Worm (Caenorhabditis elegans) whole organism, L4 larva: ENCODE measurements around the gene F42F12.4.
A peak's percentile ranks its signal among the peaks of the same experiment; 100 is the strongest.

Source experiments
- D1046.2 ChIP-seq: fragments of 200-800 bp; sonication (Bioruptor generic); IDR thresholded peaks from 2 replicates; pipeline ENCODE4 v1.3.6; 2022; ENCODE audit warnings: missing genetic modification characterization, missing compliant biosample characterization
- F26F4.8 ChIP-seq: fragments of 200-800 bp; sonication (Bioruptor generic); conservative IDR thresholded peaks from 2 replicates; pipeline ENCODE4 v1.3.6; 2022; ENCODE audit warnings: missing genetic modification characterization, missing compliant biosample characterization
- R02D3.7 ChIP-seq: fragments of 150-350 bp; sonication (generic microtip); optimal IDR thresholded peaks from 3 replicates; lab custom pipeline; 2014; ENCODE audit warnings: missing biosample characterization, missing genetic modification characterization
- T20F7.1 ChIP-seq: fragments of 200-800 bp; sonication (Bioruptor generic); optimal IDR thresholded peaks from 2 replicates; lab custom pipeline; 2018; ENCODE audit warnings: mild to moderate bottlenecking, missing genetic modification characterization, missing compliant biosample characterization
- T26A8.4 ChIP-seq: fragments of 200-800 bp; sonication (Bioruptor generic); IDR thresholded peaks from 2 replicates; pipeline ENCODE4 v1.3.6; 2022; ENCODE audit warnings: missing genetic modification characterization, missing compliant biosample characterization
- Y48G9A.11 ChIP-seq: fragments of 200-800 bp; sonication (Bioruptor generic); IDR thresholded peaks from 2 replicates; pipeline ENCODE4 v1.3.6; 2022; ENCODE audit warnings: missing genetic modification reagents, missing genetic modification characterization, missing compliant biosample characterization
- ZK337.2 ChIP-seq: fragments of 200-800 bp; sonication (Bioruptor generic); IDR thresholded peaks from 2 replicates; pipeline ENCODE4 v1.3.6; 2022; ENCODE audit warnings: missing genetic modification reagents, missing genetic modification characterization, missing compliant biosample characterization
- ZK546.5 ChIP-seq, 2 experiments: sonication (generic microtip); optimal IDR thresholded peaks; 2 replicates each; lab custom pipeline; 2017; ENCODE audit warnings: missing biosample characterization in 2 of 2, missing genetic modification characterization in 2 of 2
- aly-2 ChIP-seq: sonication (generic microtip); optimal IDR thresholded peaks from 2 replicates; lab custom pipeline; 2018; ENCODE audit warnings: missing biosample characterization, missing genetic modification characterization
- arid-1 ChIP-seq: fragments of 200-800 bp; sonication (Bioruptor generic); conservative IDR thresholded peaks from 2 replicates; pipeline ENCODE4 v1.3.6; 2022; ENCODE audit warnings: missing genetic modification reagents, missing genetic modification characterization, missing compliant biosample characterization
- ceh-20 ChIP-seq: fragments of 200-800 bp; sonication (Bioruptor generic); IDR thresholded peaks from 2 replicates; pipeline ENCODE4 v1.3.6; 2022; ENCODE audit warnings: missing genetic modification reagents, missing genetic modification characterization, missing compliant biosample characterization
- ceh-44 ChIP-seq: fragments of 200-800 bp; sonication (Bioruptor generic); IDR thresholded peaks from 2 replicates; pipeline ENCODE4 v1.3.6; 2022; ENCODE audit warnings: missing genetic modification reagents, missing genetic modification characterization, missing compliant biosample characterization
- ceh-62 ChIP-seq: sonication (generic microtip); optimal IDR thresholded peaks from 2 replicates; lab custom pipeline; 2017; ENCODE audit warnings: missing biosample characterization, missing genetic modification characterization
- daf-8 ChIP-seq: fragments of 200-800 bp; sonication (Bioruptor generic); IDR thresholded peaks from 2 replicates; pipeline ENCODE4 v1.3.6; 2022; ENCODE audit warnings: missing genetic modification characterization, missing compliant biosample characterization
- dpl-1 ChIP-seq: fragments of 150-350 bp; optimal IDR thresholded peaks from 2 replicates; lab custom pipeline; 2014; ENCODE audit warnings: missing biosample characterization, missing genetic modification reagents, missing genetic modification characterization
- duxl-1 ChIP-seq: sonication (generic microtip); optimal IDR thresholded peaks from 2 replicates; lab custom pipeline; 2016; ENCODE audit warnings: mild to moderate bottlenecking, missing genetic modification characterization, moderate library complexity, missing compliant biosample characterization; ENCODE audit not compliant: poor library complexity
- dve-1 ChIP-seq: sonication (generic microtip); optimal IDR thresholded peaks from 2 replicates; lab custom pipeline; 2017; ENCODE audit warnings: antibody characterized with exemption, mild to moderate bottlenecking, missing genetic modification characterization, missing compliant biosample characterization; ENCODE audit not compliant: insufficient read depth
- fkh-10 ChIP-seq: fragments of 150-350 bp; optimal IDR thresholded peaks from 2 replicates; lab custom pipeline; 2014; ENCODE audit warnings: missing biosample characterization, missing genetic modification reagents, missing genetic modification characterization
- gei-8 ChIP-seq: fragments of 200-800 bp; sonication (Bioruptor generic); optimal IDR thresholded peaks from 2 replicates; lab custom pipeline; 2018; ENCODE audit warnings: mild to moderate bottlenecking, missing genetic modification characterization, missing compliant biosample characterization
- hlh-30 ChIP-seq: sonication (generic microtip); optimal IDR thresholded peaks from 2 replicates; lab custom pipeline; 2017; ENCODE audit warnings: antibody characterized with exemption, mild to moderate bottlenecking, missing genetic modification characterization, missing compliant biosample characterization; ENCODE audit not compliant: insufficient read depth
- lin-13 ChIP-seq: fragments of 150-350 bp; optimal IDR thresholded peaks from 2 replicates; lab custom pipeline; 2014; ENCODE audit warnings: missing biosample characterization, missing genetic modification reagents, missing genetic modification characterization
- lin-15B ChIP-seq: fragments of 150-350 bp; sonication (generic microtip); optimal IDR thresholded peaks from 3 replicates; lab custom pipeline; 2014; ENCODE audit warnings: missing biosample characterization, missing genetic modification characterization
- lin-29 ChIP-seq: fragments of 200-800 bp; sonication (Bioruptor generic); IDR thresholded peaks from 2 replicates; pipeline ENCODE4 v1.3.6; 2022; ENCODE audit warnings: missing genetic modification reagents, missing genetic modification characterization, missing compliant biosample characterization
- lir-3 ChIP-seq: sonication (generic microtip); optimal IDR thresholded peaks from 2 replicates; lab custom pipeline; 2016; ENCODE audit warnings: mild to moderate bottlenecking, missing genetic modification characterization, missing compliant biosample characterization
- lsy-2 ChIP-seq, 2 experiments: fragments of 150-350 bp in 1 of 2; sonication (generic microtip) in 1 of 2; optimal IDR thresholded peaks; 2 replicates each; lab custom pipeline; 2014 to 2017; ENCODE audit warnings: missing biosample characterization in 2 of 2, missing genetic modification characterization in 2 of 2
- madf-5 ChIP-seq, 2 experiments: fragments of 200-800 bp; sonication (Bioruptor generic); IDR thresholded peaks; 2 replicates each; pipeline ENCODE4 v1.3.6; 2022; ENCODE audit warnings: missing compliant biosample characterization in 2 of 2, missing genetic modification characterization in 2 of 2
- madf-9 ChIP-seq: fragments of 200-800 bp; sonication (Bioruptor generic); conservative IDR thresholded peaks from 2 replicates; pipeline ENCODE4 v1.3.6; 2022; ENCODE audit warnings: missing genetic modification reagents, missing genetic modification characterization, missing compliant biosample characterization
- mep-1 ChIP-seq: fragments of 150-350 bp; sonication (generic microtip); optimal IDR thresholded peaks from 3 replicates; lab custom pipeline; 2014; ENCODE audit warnings: missing biosample characterization, missing genetic modification characterization
- mes-2 ChIP-seq: sonication (generic microtip); optimal IDR thresholded peaks from 2 replicates; lab custom pipeline; 2016; ENCODE audit warnings: missing genotype, mild to moderate bottlenecking, missing genetic modification characterization, missing compliant biosample characterization; ENCODE audit not compliant: poor library complexity, severe bottlenecking
- mxl-2 ChIP-seq: fragments of 200-800 bp; sonication (Bioruptor generic); conservative IDR thresholded peaks from 2 replicates; pipeline ENCODE4 v1.3.6; 2022; ENCODE audit warnings: missing genetic modification reagents, missing genetic modification characterization, missing compliant biosample characterization
- mxl-3 ChIP-seq: fragments of 200-800 bp; sonication (Bioruptor generic); optimal IDR thresholded peaks from 2 replicates; lab custom pipeline; 2018; ENCODE audit warnings: mild to moderate bottlenecking, missing genetic modification characterization, missing compliant biosample characterization
- nhr-10 ChIP-seq: fragments of 150-350 bp; optimal IDR thresholded peaks from 2 replicates; lab custom pipeline; 2014; ENCODE audit warnings: missing biosample characterization, missing genetic modification characterization
- nhr-111 ChIP-seq: fragments of 200-800 bp; sonication (Bioruptor generic); optimal IDR thresholded peaks from 2 replicates; lab custom pipeline; 2018; ENCODE audit warnings: mild to moderate bottlenecking, missing genetic modification characterization, missing compliant biosample characterization
- nhr-25 ChIP-seq: sonication (generic microtip); optimal IDR thresholded peaks from 2 replicates; lab custom pipeline; 2017; ENCODE audit warnings: missing genetic modification characterization, mild to moderate bottlenecking, missing compliant biosample characterization, antibody characterized with exemption, moderate library complexity, borderline replicate concordance; ENCODE audit not compliant: insufficient read depth
- nhr-41 ChIP-seq: fragments of 200-800 bp; sonication (Bioruptor generic); IDR thresholded peaks from 2 replicates; pipeline ENCODE4 v1.3.6; 2022; ENCODE audit warnings: missing genetic modification reagents, missing genetic modification characterization, missing compliant biosample characterization
- nhr-76 ChIP-seq: fragments of 150-350 bp; optimal IDR thresholded peaks from 2 replicates; lab custom pipeline; 2014; ENCODE audit warnings: missing biosample characterization, missing genetic modification characterization
- rbr-2 ChIP-seq: sonication (generic microtip); optimal IDR thresholded peaks from 2 replicates; lab custom pipeline; 2016; ENCODE audit warnings: missing genotype, missing genetic modification characterization, missing compliant biosample characterization
- saeg-2 ChIP-seq: fragments of 200-800 bp; sonication (Bioruptor generic); IDR thresholded peaks from 2 replicates; pipeline ENCODE4 v1.3.6; 2022; ENCODE audit warnings: missing genetic modification reagents, missing genetic modification characterization, missing compliant biosample characterization
- snpc-4 ChIP-seq: fragments of 150-350 bp; optimal IDR thresholded peaks from 2 replicates; lab custom pipeline; 2014; ENCODE audit warnings: missing biosample characterization, missing genetic modification characterization
- spr-3 ChIP-seq: fragments of 200-800 bp; sonication (Bioruptor generic); optimal IDR thresholded peaks from 2 replicates; lab custom pipeline; 2018; ENCODE audit warnings: mild to moderate bottlenecking, missing genetic modification characterization, missing compliant biosample characterization
- tag-97 ChIP-seq: fragments of 200-800 bp; sonication (Bioruptor generic); IDR thresholded peaks from 2 replicates; pipeline ENCODE4 v1.3.6; 2022; ENCODE audit warnings: missing genetic modification characterization, missing compliant biosample characterization
- unc-130 ChIP-seq: sonication (generic microtip); optimal IDR thresholded peaks from 2 replicates; lab custom pipeline; 2016; ENCODE audit warnings: missing genetic modification reagents, missing genetic modification characterization, missing compliant biosample characterization
- unc-39 ChIP-seq: sonication (generic microtip); optimal IDR thresholded peaks from 2 replicates; lab custom pipeline; 2017; ENCODE audit warnings: missing biosample characterization, missing genetic modification characterization
- unc-62 ChIP-seq, 3 experiments: fragments of 150-350 bp in 1 of 3; sonication (generic microtip); optimal IDR thresholded peaks in 2 of 3; peaks in 1 of 3; 1 replicate in 1 of 3; 2 replicates in 2 of 3; lab custom pipeline; 2014 to 2017; ENCODE audit warnings: missing biosample characterization in 3 of 3, missing genetic modification characterization in 3 of 3, missing genetic modification reagents in 3 of 3, missing genotype in 1 of 3
- zfp-2 ChIP-seq: sonication (generic microtip); optimal IDR thresholded peaks from 2 replicates; lab custom pipeline; 2016; ENCODE audit warnings: mild to moderate bottlenecking, missing genetic modification characterization, missing compliant biosample characterization
- ztf-11 ChIP-seq: fragments of 150-350 bp; optimal IDR thresholded peaks from 2 replicates; lab custom pipeline; 2014; ENCODE audit warnings: missing biosample characterization, missing genetic modification characterization

The F42F12.4 gene

ce11 chrX:12364804-12365203, 12.1 kb upstream of the F42F12.4 start, which contains the start of gene F19H6.5:
Gene F19H6.5 (minus strand): TSS chrX:12364904.
- no peak for TF ChIP-seq rbr-2 (tag; lab: Kevin White, UChicago)
- TF ChIP-seq R02D3.7 (tag; lab: Kevin White, UChicago), result no peak
- TF ChIP-seq madf-5 (GFP tag; IDR thresholded peaks at IDR 0.05; lab: Robert Waterston, UW), result no peak

- TF ChIP-seq ZK337.2 (GFP tag; lab: Robert Waterston, UW) (peak; percentile 83; the same call in 1 of the 2 replicates), mxl-3 (GFP tag; lab: Kevin White, UChicago) (peak; percentile 89), dve-1 (tag; lab: Kevin White, UChicago) (peak; percentile 100), tag-97 (GFP tag; lab: Robert Waterston, UW) (peak; percentile 76), T20F7.1 (GFP tag; lab: Kevin White, UChicago) (peak; percentile 94), mxl-2 (GFP tag; lab: Robert Waterston, UW) (peak; percentile 83), fkh-10 (GFP tag; lab: Kevin White, UChicago) (peak; percentile 100), unc-39 (tag; lab: Kevin White, UChicago) (peak; percentile 38), unc-130 (GFP tag; lab: Kevin White, UChicago) (no peak), mep-1 (tag; lab: Kevin White, UChicago) (peak; percentile 100), unc-62 (GFP tag; optimal IDR thresholded peaks at IDR 0.05 in 1 of 2; lab: Kevin White, UChicago) (peak; percentile 65 to 100), unc-62 (tag; optimal IDR thresholded peaks at IDR 0.05; lab: Kevin White, UChicago) (peak; percentile 96), snpc-4 (tag; lab: Kevin White, UChicago) (peak; percentile 50), R02D3.7 (tag; lab: Kevin White, UChicago) (peak; percentile 32), daf-8 (GFP tag; lab: Robert Waterston, UW) (peak; percentile 57; the same call in 1 of the 2 replicates), nhr-10 (tag; lab: Kevin White, UChicago) (peak; percentile 98), ceh-62 (peak; percentile 40), madf-9 (GFP tag; lab: Robert Waterston, UW) (peak; percentile 95), arid-1 (GFP tag; lab: Robert Waterston, UW) (peak; percentile 76), gei-8 (GFP tag; lab: Kevin White, UChicago) (peak; percentile 75), T26A8.4 (GFP tag; lab: Robert Waterston, UW) (peak; percentile 99), zfp-2 (tag; lab: Kevin White, UChicago) (peak; percentile 76), nhr-111 (no peak), ZK546.5 (tag; optimal IDR thresholded peaks at IDR 0.05; lab: Kevin White, UChicago) (peak; percentile 29 to 68), ceh-44 (0 out of 2 replicates have a peak, but pooled peaks have one; percentile 32), duxl-1 (tag; lab: Kevin White, UChicago) (peak; percentile 98), spr-3 (GFP tag; lab: Kevin White, UChicago) (peak; percentile 91), nhr-41 (GFP tag; lab: Robert Waterston, UW) (peak; percentile 72; the same call in 1 of the 2 replicates), lin-29 (GFP tag; lab: Robert Waterston, UW) (peak; percentile 94), ceh-20 (GFP tag; lab: Robert Waterston, UW) (peak; percentile 97), nhr-76 (tag; lab: Kevin White, UChicago) (peak; percentile 87), lin-15B (peak; percentile 13), saeg-2 (GFP tag; lab: Robert Waterston, UW) (peak; percentile 93), hlh-30 (tag; lab: Kevin White, UChicago) (peak; percentile 93), D1046.2 (peak; percentile 87; the same call in 1 of the 2 replicates), ztf-11 (peak; percentile 56), nhr-25 (tag; lab: Kevin White, UChicago) (peak; percentile 84), Y48G9A.11 (GFP tag; lab: Robert Waterston, UW) (no peak), F26F4.8 (GFP tag; lab: Robert Waterston, UW) (no peak), dpl-1 (GFP tag; lab: Kevin White, UChicago) (peak; percentile 66), mes-2 (tag; lab: Kevin White, UChicago) (peak; percentile 94), aly-2 (tag; lab: Kevin White, UChicago) (no peak), lin-13 (GFP tag; lab: Kevin White, UChicago) (peak; percentile 96), lir-3 (tag; lab: Kevin White, UChicago) (peak; percentile 94), lsy-2 (tag; optimal IDR thresholded peaks at IDR 0.05; lab: Kevin White, UChicago) (peak; percentile 94 to 97)
Measured at ce11 chrX:12362951-12363486, 10.3 kb upstream of the F42F12.4 start.
